Fruit fly (Drosophila melanogaster) whole organism, adult: ENCODE data around the gene CG14135.

Source experiments
- CG11617 ChIP-seq: fragments of 200-800 bp; sonication (Bioruptor generic); optimal IDR thresholded peaks from 2 replicates; lab custom pipeline; 2017; ENCODE audit warnings: mild to moderate bottlenecking, missing biosample characterization, missing genetic modification reagents, missing genetic modification characterization
- CG14711 ChIP-seq: fragments of 200-800 bp; sonication (Bioruptor generic); optimal IDR thresholded peaks from 2 replicates; lab custom pipeline; 2018; ENCODE audit warnings: missing biosample characterization, mild to moderate bottlenecking, missing genetic modification characterization, moderate library complexity
- CG1620 ChIP-seq: fragments of 200-800 bp; sonication (Bioruptor generic); optimal IDR thresholded peaks from 2 replicates; lab custom pipeline; 2016; ENCODE audit warnings: missing biosample characterization, missing genetic modification characterization
- CG33017 ChIP-seq: fragments of 200-800 bp; sonication (Bioruptor generic); optimal IDR thresholded peaks from 2 replicates; lab custom pipeline; 2018; ENCODE audit warnings: missing biosample characterization, mild to moderate bottlenecking, missing genetic modification characterization, moderate library complexity
- CG5204 ChIP-seq: fragments of 200-800 bp; sonication (Bioruptor generic); optimal IDR thresholded peaks from 2 replicates; lab custom pipeline; 2016; ENCODE audit warnings: missing biosample characterization, missing genetic modification characterization
- CG7101 ChIP-seq: fragments of 200-800 bp; sonication (Bioruptor generic); optimal IDR thresholded peaks from 2 replicates; lab custom pipeline; 2018; ENCODE audit warnings: missing biosample characterization, mild to moderate bottlenecking, missing genetic modification characterization, moderate library complexity
- Crg-1 ChIP-seq: fragments of 200-800 bp; sonication (Bioruptor generic); optimal IDR thresholded peaks from 2 replicates; lab custom pipeline; 2016; ENCODE audit warnings: missing biosample characterization, missing genetic modification characterization
- Hr96 ChIP-seq: fragments of 200-800 bp; sonication (Bioruptor generic); optimal IDR thresholded peaks from 2 replicates; lab custom pipeline; 2016; ENCODE audit warnings: missing biosample characterization, missing genetic modification characterization
- Mnt ChIP-seq: fragments of 200-800 bp; sonication (Bioruptor generic); optimal IDR thresholded peaks from 2 replicates; lab custom pipeline; 2016; ENCODE audit warnings: missing biosample characterization, mild to moderate bottlenecking, missing genetic modification characterization
- bab1 ChIP-seq: fragments of 200-800 bp; sonication (Bioruptor generic); optimal IDR thresholded peaks from 3 replicates; lab custom pipeline; 2019; ENCODE audit warnings: missing biosample characterization, mild to moderate bottlenecking, missing genetic modification characterization, moderate library complexity
- cic ChIP-seq: fragments of 200-800 bp; sonication (Bioruptor generic); optimal IDR thresholded peaks from 2 replicates; lab custom pipeline; 2017; ENCODE audit warnings: missing biosample characterization, mild to moderate bottlenecking, missing genetic modification characterization, moderate library complexity
- kay ChIP-seq: fragments of 200-800 bp; sonication (Bioruptor generic); peaks from one replicate; lab custom pipeline; 2016; ENCODE audit warnings: missing biosample characterization, missing genetic modification characterization, borderline replicate concordance
- pad ChIP-seq: fragments of 200-800 bp; sonication (Bioruptor generic); optimal IDR thresholded peaks from 3 replicates; lab custom pipeline; 2017; ENCODE audit warnings: missing biosample characterization, missing genetic modification characterization, mild to moderate bottlenecking, moderate library complexity, missing genetic modification reagents
- toe ChIP-seq: fragments of 200-800 bp; sonication (Bioruptor generic); optimal IDR thresholded peaks from 2 replicates; lab custom pipeline; 2016; ENCODE audit warnings: missing biosample characterization, missing genetic modification characterization

- peak; percentile 37 for TF ChIP-seq cic (GFP tag; lab: Kevin White, UChicago)
- TF ChIP-seq kay (GFP tag; lab: Kevin White, UChicago): no peak
- TF ChIP-seq CG11617 (GFP tag; lab: Kevin White, UChicago): no peak
- TF ChIP-seq bab1: peak; percentile 66
- TF ChIP-seq toe: peak; percentile 18
- no peak for TF ChIP-seq Crg-1 (GFP tag; lab: Kevin White, UChicago)
- TF ChIP-seq pad (GFP tag; lab: Kevin White, UChicago): no peak
- TF ChIP-seq CG33017 (tag; lab: Kevin White, UChicago): no peak
- TF ChIP-seq CG14711 (tag; lab: Kevin White, UChicago): no peak
- no peak for TF ChIP-seq Hr96 (GFP tag; lab: Kevin White, UChicago)
- TF ChIP-seq CG7101: no peak
- TF ChIP-seq CG1620 (GFP tag; lab: Kevin White, UChicago): no peak
- TF ChIP-seq CG5204: no peak
- peak; percentile 23 for TF ChIP-seq Mnt
Observed at dm6 chr3L:11681794-11682193, 9.6 kb upstream of the CG14135 start, which contains the start of gene TfIIEalpha.
